Worm (Caenorhabditis elegans): ENCODE data around the gene C23G10.2.

DNA sequence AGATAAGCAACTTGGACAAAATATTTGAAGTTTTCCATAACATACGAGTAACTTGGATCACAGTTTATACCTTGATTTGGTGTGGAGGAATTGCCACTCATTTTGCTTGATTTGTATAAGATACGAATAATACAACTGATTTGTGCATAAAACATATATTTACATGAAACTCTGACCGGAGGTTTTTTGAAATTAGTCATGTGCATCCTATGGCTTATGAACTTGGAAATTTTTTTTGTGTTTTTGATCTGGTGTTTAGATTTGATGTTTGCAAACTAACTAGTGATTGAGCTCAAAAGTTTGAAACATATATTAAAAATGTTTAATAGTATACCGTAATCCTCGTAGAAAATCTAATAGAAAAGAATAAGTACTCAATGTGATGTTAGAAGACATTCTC, 46.9 kb downstream of the C23G10.2 start, which contains the start of gene srg-8:
- no peak for TF ChIP-seq W03F9.2 (tag; optimal IDR thresholded peaks at IDR 0.05)
- no peak for TF ChIP-seq dao-5 (tag; optimal IDR thresholded peaks at IDR 0.05)
